Fruit fly (Drosophila melanogaster) whole organism, wandering third instar larva: ENCODE data around the gene CG42232.

Source experiments
- CG9705 ChIP-seq: fragments of 200-800 bp; sonication (Bioruptor generic); optimal IDR thresholded peaks from 2 replicates; lab custom pipeline; 2018; ENCODE audit warnings: missing biosample characterization, mild to moderate bottlenecking, missing genetic modification characterization
- Myc ChIP-seq: fragments of >200 bp; optimal IDR thresholded peaks from 2 replicates; lab custom pipeline; 2017
- brk ChIP-seq: fragments of 200-800 bp; sonication (Bioruptor generic); optimal IDR thresholded peaks from 2 replicates; lab custom pipeline; 2016; ENCODE audit warnings: missing biosample characterization, mild to moderate bottlenecking, missing genetic modification characterization
- jim ChIP-seq: fragments of 175-275, 200-325 bp; sonication (Bioruptor generic); optimal IDR thresholded peaks from 2 replicates; lab custom pipeline; 2016; ENCODE audit warnings: missing biosample characterization, mild to moderate bottlenecking, missing genetic modification characterization
- sv ChIP-seq: fragments of 200-800 bp; sonication (Bioruptor generic); optimal IDR thresholded peaks from 3 replicates; lab custom pipeline; 2016; ENCODE audit warnings: missing biosample characterization, missing genetic modification characterization

DNA sequence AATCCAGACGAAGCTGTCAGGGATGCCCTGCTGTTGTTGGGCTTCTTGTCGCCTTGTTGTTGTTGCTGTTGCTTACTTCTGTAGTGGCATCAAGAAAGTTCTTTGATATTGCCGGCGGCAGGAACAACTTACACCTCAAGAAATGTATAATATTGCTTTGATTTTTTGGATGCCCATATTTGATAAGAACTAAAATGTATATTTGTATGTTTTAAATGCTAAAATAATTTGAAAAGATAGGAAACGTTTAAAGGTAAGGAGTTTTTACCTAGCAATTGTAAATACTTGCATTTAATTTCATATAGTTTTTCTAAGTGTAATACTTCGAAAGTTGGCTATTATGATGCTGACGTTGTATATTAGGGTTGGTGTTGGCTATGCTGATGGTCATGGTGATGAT, 40.7 kb upstream of the CG42232 start:
- TF ChIP-seq Myc (lab: Kevin White, UChicago) (no peak), sv (no peak), jim (GFP tag; lab: Kevin White, UChicago) (no peak), CG9705 (GFP tag; lab: Kevin White, UChicago) (no peak), brk (GFP tag; lab: Kevin White, UChicago) (no peak)
